Worm (Caenorhabditis elegans) whole organism, L1 larva: Measurements from ENCODE around the gene msp-81.
A peak's percentile ranks its signal among the peaks of the same experiment; 100 is the strongest.

Source experiments
- aha-1 ChIP-seq: fragments of 150-350 bp; optimal IDR thresholded peaks from 2 replicates; lab custom pipeline; 2014; ENCODE audit warnings: missing biosample characterization, missing genetic modification characterization
- dpl-1 ChIP-seq, 3 experiments: fragments of 150-350 bp in 2 of 3; sonication (generic microtip) in 1 of 3; optimal IDR thresholded peaks; 2 replicates each; lab custom pipeline; 2014 to 2017; ENCODE audit warnings: missing biosample characterization in 3 of 3, missing genetic modification characterization in 3 of 3, missing genetic modification reagents in 3 of 3
- nhr-71 ChIP-seq: sonication (generic microtip); optimal IDR thresholded peaks from 2 replicates; lab custom pipeline; 2016; ENCODE audit warnings: mild to moderate bottlenecking, missing genetic modification characterization, moderate library complexity, missing compliant biosample characterization
- vab-15 ChIP-seq: sonication (generic microtip); optimal IDR thresholded peaks from 2 replicates; lab custom pipeline; 2017; ENCODE audit warnings: missing genotype, mild to moderate bottlenecking, missing genetic modification characterization, missing compliant biosample characterization

DNA sequence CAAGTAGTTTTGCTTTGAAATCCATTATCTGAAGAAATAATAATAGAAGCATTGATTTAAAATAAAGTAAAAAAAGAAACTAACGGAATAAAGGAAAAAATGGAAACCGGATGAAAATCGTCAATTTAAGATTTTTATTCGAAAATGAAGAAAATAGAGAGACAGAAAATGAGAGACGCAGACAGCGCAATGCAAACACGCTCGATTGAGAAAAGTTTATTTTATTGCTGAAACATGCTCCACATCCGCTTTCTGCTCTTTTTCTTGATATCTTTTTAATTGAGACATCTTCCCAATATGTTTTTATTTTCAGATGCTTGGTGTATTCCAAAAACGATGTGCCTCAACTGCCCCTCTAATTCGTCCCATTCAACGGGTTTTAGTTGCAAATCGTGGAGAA lies 48.0 kb upstream of the msp-81 start, which contains the start of the genes prp-18 and mccc-1:
- TF ChIP-seq aha-1 (no peak), nhr-71 (no peak), dpl-1 (GFP tag; optimal IDR thresholded peaks at IDR 0.05; lab: Kevin White, UChicago) (peak; percentile 43 to 69 (median 60)), vab-15 (tag; lab: Kevin White, UChicago) (no peak)
